Worm (Caenorhabditis elegans): ENCODE data around the gene cyp-33C1.
A peak's percentile ranks its signal among the peaks of the same experiment; 100 is the strongest.

Gene cyp-33C1

ce11 chrV:2200402-2200801 is 21.1 kb downstream of the cyp-33C1 start:
- TF ChIP-seq rcor-1 (GFP tag; IDR thresholded peaks at IDR 0.05) (no peak), zfh-2 (GFP tag; conservative IDR thresholded peaks at IDR 0.05) (peak; percentile 63), ceh-40 (GFP tag; IDR thresholded peaks at IDR 0.05) (no peak), ztf-3 (GFP tag; optimal IDR thresholded peaks at IDR 0.05) (no peak), B0019.2 (GFP tag; conservative IDR thresholded peaks at IDR 0.05) (no peak), madf-3 (GFP tag; IDR thresholded peaks at IDR 0.05) (no peak), F52B5.7 (tag; optimal IDR thresholded peaks at IDR 0.05) (no peak), egl-18 (GFP tag; IDR thresholded peaks at IDR 0.05) (no peak), ama-1 (optimal IDR thresholded peaks at IDR 0.05) (no peak), ama-1 (GFP tag; optimal IDR thresholded peaks at IDR 0.05) (no peak)

ce11 chrV:2201240-2201639 is 21.9 kb downstream of the cyp-33C1 start, which contains the start of gene cyp-32B1:
Gene cyp-32B1, minus strand, starts transcription at chrV:2201415.
- TF ChIP-seq nhr-80 (tag; optimal IDR thresholded peaks at IDR 0.05) (peak; percentile 24), F49E8.2 (tag; optimal IDR thresholded peaks at IDR 0.05; ENCODE audit: insufficient read depth) (no peak), B0336.3 (GFP tag; IDR thresholded peaks at IDR 0.05) (no peak), sdz-38 (tag; optimal IDR thresholded peaks at IDR 0.05) (no peak), B0261.1 (tag; optimal IDR thresholded peaks at IDR 0.05) (no peak)

DNA sequence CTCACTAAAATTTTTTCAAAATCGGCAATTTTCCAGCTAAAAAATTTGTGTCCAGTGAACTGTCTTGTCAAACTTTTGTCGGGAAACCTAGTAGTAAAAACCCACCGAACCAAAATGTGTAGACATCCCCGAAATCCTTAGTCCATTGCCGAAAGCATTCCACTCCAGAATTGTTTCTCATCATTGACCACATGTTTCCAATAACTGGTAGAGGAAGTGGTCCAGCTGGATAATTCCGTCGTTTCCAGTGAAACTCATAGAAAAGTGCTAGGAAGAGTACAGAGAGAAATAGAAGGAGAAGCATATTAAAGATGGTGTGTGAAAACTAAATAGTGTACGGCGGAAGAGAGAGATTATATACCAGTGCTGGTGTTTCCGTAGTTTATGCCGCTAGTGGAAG is 24.8 kb downstream of the cyp-33C1 start, which contains the start of gene cyp-33C12:
Gene cyp-33C12, minus strand, starts transcription at position 321 of the 400 bp plus-strand sequence.
- TF ChIP-seq him-1 (tag; optimal IDR thresholded peaks at IDR 0.05) = no peak

- no peak for TF ChIP-seq unc-62 (GFP tag; optimal IDR thresholded peaks at IDR 0.05)
- TF ChIP-seq sptf-2 (GFP tag; optimal IDR thresholded peaks at IDR 0.05) = no peak
- no peak for TF ChIP-seq F33H1.4 (GFP tag; IDR thresholded peaks at IDR 0.05)
- no peak for TF ChIP-seq ceh-40 (GFP tag; IDR thresholded peaks at IDR 0.05)
- TF ChIP-seq mxl-1 (tag; optimal IDR thresholded peaks at IDR 0.05) = no peak
- TF ChIP-seq die-1 (tag; optimal IDR thresholded peaks at IDR 0.05) = no peak
- no peak for TF ChIP-seq egrh-3 (GFP tag; IDR thresholded peaks at IDR 0.05)
- TF ChIP-seq rcor-1 (GFP tag; IDR thresholded peaks at IDR 0.05) = no peak
- no peak for TF ChIP-seq hrde-1 (tag; optimal IDR thresholded peaks at IDR 0.05; ENCODE audit: borderline replicate concordance)
- TF ChIP-seq nhr-27 (tag; optimal IDR thresholded peaks at IDR 0.05) = no peak
- no peak for TF ChIP-seq F22D6.2 (tag; optimal IDR thresholded peaks at IDR 0.05)
- TF ChIP-seq mcd-1 (GFP tag; IDR thresholded peaks at IDR 0.05) = no peak
Observed at ce11 chrV:2206181-2206580, 26.9 kb downstream of the cyp-33C1 start, which contains the start of gene srt-40. Gene srt-40, minus strand, starts transcription at chrV:2206281.

DNA sequence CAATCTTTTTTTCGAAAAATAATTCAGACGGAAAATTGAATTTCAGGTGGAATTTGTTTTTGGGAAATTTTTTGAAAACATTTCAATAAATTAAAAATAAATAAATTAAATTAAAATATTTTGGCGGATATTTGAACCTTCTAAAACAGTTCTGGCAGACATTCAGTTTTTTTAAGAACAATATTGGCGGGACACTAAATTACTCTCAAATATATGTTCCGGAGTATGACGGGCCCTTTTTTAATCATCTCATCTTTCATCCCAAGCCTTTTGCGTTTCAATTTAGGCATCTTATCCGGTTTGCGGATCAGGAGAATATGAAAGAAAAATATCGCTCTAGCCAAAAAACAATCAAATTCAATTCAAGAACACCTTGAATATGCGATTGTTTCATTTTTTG is 27.5 kb downstream of the cyp-33C1 start, which contains the start of gene svh-11:
Gene svh-11, plus strand, starts transcription at position 301 of the 400 bp plus-strand sequence.
- TF ChIP-seq hlh-12 (tag; optimal IDR thresholded peaks at IDR 0.05) (no peak), F39B2.1 (GFP tag; IDR thresholded peaks at IDR 0.05) (no peak), F10E7.11 (tag; optimal IDR thresholded peaks at IDR 0.05) (no peak), B0261.1 (tag; optimal IDR thresholded peaks at IDR 0.05) (no peak), ama-1 (optimal IDR thresholded peaks at IDR 0.05) (no peak), ama-1 (GFP tag; optimal IDR thresholded peaks at IDR 0.05) (no peak), ceh-100 (GFP tag; IDR thresholded peaks at IDR 0.05) (no peak), sea-2 (GFP tag; IDR thresholded peaks at IDR 0.05) (no peak)

DNA sequence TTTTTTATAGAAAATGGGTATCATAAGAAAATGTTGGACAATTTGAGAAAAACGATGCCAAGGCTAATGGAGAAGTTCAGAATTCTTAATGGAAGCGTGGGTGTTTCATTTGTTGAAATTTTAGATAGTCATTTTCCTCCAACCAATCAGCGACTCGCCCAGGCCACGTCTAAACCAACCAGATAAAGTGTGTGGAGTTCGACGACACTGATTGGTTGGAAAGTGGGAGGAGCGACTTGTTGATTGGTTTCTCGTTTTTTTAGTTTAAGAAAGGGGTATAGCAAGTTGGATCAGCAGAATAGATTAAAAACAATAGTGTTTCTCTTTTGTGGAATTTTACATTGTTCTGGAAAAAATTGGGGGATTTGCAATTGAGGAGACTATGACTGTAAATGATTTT is 28.2 kb downstream of the cyp-33C1 start:
- TF ChIP-seq nfyb-1 (GFP tag; IDR thresholded peaks at IDR 0.05) (0 out of 2 replicates have a peak, but pooled peaks have one; percentile 34), nhr-120 (GFP tag; IDR thresholded peaks at IDR 0.05) (no peak), Y67H2A.10 (GFP tag; conservative IDR thresholded peaks at IDR 0.05) (no peak), C06A6.2 (GFP tag; conservative IDR thresholded peaks at IDR 0.05) (no peak), atf-7 (tag; optimal IDR thresholded peaks at IDR 0.05) (no peak)
